Worm (Caenorhabditis elegans): Measurements from ENCODE around the gene nck-1.
A peak's percentile ranks its signal among the peaks of the same experiment; 100 is the strongest.

Gene nck-1

ce11 chrX:4140755-4141417 lies 12.4 kb downstream of the nck-1 start:
- TF ChIP-seq R02D3.7 (tag; optimal IDR thresholded peaks at IDR 0.05) (no peak), gmeb-1 (tag; optimal IDR thresholded peaks at IDR 0.05) (peak; percentile 3), unc-55 (GFP tag; optimal IDR thresholded peaks at IDR 0.05) (no peak), fos-1 (tag; optimal IDR thresholded peaks at IDR 0.05) (peak; percentile 30), ceh-82 (tag; optimal IDR thresholded peaks at IDR 0.05) (no peak), elt-1 (tag; optimal IDR thresholded peaks at IDR 0.05) (no peak), nhr-11 (tag; optimal IDR thresholded peaks at IDR 0.05) (no peak), nhr-23 (tag; optimal IDR thresholded peaks at IDR 0.05) (no peak), mbf-1 (tag; optimal IDR thresholded peaks at IDR 0.05) (no peak), skn-1 (tag; optimal IDR thresholded peaks at IDR 0.05) (no peak), ceh-16 (tag; optimal IDR thresholded peaks at IDR 0.05) (no peak), blmp-1 (tag; optimal IDR thresholded peaks at IDR 0.05; ENCODE audit: insufficient read depth) (no peak), nhr-129 (tag; optimal IDR thresholded peaks at IDR 0.05) (peak; percentile 79), nhr-10 (tag; optimal IDR thresholded peaks at IDR 0.05) (no peak), ztf-4 (tag; optimal IDR thresholded peaks at IDR 0.05) (peak; percentile 59), lsy-2 (tag; optimal IDR thresholded peaks at IDR 0.05) (peak in 1 of 2 experiments; percentile 14), ama-1 (optimal IDR thresholded peaks at IDR 0.05) (peak; percentile 13), crh-2 (tag; optimal IDR thresholded peaks at IDR 0.05) (peak; percentile 58), nhr-6 (tag; optimal IDR thresholded peaks at IDR 0.05) (peak; percentile 39), nhr-77 (tag; optimal IDR thresholded peaks at IDR 0.05) (no peak), nhr-25 (tag; optimal IDR thresholded peaks at IDR 0.05) (peak; percentile 41), sma-3 (GFP tag; optimal IDR thresholded peaks at IDR 0.05) (peak; percentile 46), sma-9 (GFP tag; optimal IDR thresholded peaks at IDR 0.05) (peak; percentile 45), sma-9 (tag; optimal IDR thresholded peaks at IDR 0.05) (no peak), mdl-1 (tag; optimal IDR thresholded peaks at IDR 0.05) (no peak), nhr-21 (tag; optimal IDR thresholded peaks at IDR 0.05) (peak; percentile 61)

- TF ChIP-seq nhr-129 (tag; optimal IDR thresholded peaks at IDR 0.05) (peak; percentile 80), skn-1 (tag; optimal IDR thresholded peaks at IDR 0.05) (no peak), fos-1 (tag; optimal IDR thresholded peaks at IDR 0.05) (peak; percentile 16), unc-39 (tag; optimal IDR thresholded peaks at IDR 0.05) (no peak), C34F6.9 (tag; optimal IDR thresholded peaks at IDR 0.05) (peak; percentile 31), mdl-1 (tag; optimal IDR thresholded peaks at IDR 0.05) (peak in 1 of 2 experiments; percentile 11), ztf-11 (tag; optimal IDR thresholded peaks at IDR 0.05) (no peak), ama-1 (optimal IDR thresholded peaks at IDR 0.05) (peak; percentile 39), F13H6.1 (tag; optimal IDR thresholded peaks at IDR 0.05) (peak; percentile 0), sma-9 (GFP tag; optimal IDR thresholded peaks at IDR 0.05) (peak; percentile 53), sma-9 (tag; optimal IDR thresholded peaks at IDR 0.05) (no peak), crh-2 (tag; optimal IDR thresholded peaks at IDR 0.05) (peak; percentile 29)
Observed at ce11 chrX:4139593-4140565, 13.4 kb downstream of the nck-1 start, which contains the start of gene ZK470.4. TSS of gene ZK470.4 (minus strand) at chrX:4139767.

DNA sequence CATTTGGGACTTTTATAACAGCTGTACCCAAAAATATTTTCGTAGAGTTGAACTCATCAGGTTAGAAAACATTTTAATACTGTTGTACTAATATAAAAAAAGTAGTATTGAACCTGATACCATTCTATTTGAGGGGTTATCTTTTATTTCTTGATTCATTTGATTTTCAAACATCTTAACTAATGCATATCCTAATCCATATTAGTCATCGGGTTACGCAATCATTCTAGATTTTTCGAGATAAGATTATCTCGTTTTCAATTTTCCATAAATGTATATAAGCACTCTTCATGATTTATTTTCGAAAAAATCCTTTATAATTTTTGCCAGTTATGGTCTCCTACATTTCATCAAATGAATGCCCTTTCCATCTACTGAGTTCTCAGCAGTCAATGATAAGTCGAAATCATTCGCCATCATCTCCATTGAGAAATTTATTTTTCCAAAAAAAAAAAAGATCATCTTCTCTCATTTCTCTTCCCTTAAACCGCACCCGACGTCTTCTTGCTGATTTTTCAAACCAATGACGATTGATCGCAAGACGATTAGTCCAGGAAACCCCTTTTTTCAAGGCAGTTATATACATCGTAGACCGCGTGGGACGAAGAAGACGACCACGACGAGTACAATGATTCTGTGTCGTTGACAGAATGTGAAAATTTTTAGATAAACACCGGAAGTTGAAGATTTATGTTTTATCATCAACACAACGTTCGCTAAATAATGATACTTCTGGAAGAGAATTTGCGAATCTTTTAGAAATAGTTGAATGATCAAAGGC lies 14.6 kb downstream of the nck-1 start:
- TF ChIP-seq nhr-21 (tag; optimal IDR thresholded peaks at IDR 0.05) (peak; percentile 59), sma-3 (GFP tag; optimal IDR thresholded peaks at IDR 0.05) (peak; percentile 60), fos-1 (tag; optimal IDR thresholded peaks at IDR 0.05) (no peak), nhr-25 (tag; optimal IDR thresholded peaks at IDR 0.05) (peak; percentile 50), ztf-4 (tag; optimal IDR thresholded peaks at IDR 0.05) (peak; percentile 12), ZK546.5 (tag; optimal IDR thresholded peaks at IDR 0.05) (no peak), R02D3.7 (tag; optimal IDR thresholded peaks at IDR 0.05) (no peak), sma-9 (GFP tag; optimal IDR thresholded peaks at IDR 0.05) (peak; percentile 50), sma-9 (tag; optimal IDR thresholded peaks at IDR 0.05) (no peak), peb-1 (tag; optimal IDR thresholded peaks at IDR 0.05) (no peak), ztf-11 (tag; optimal IDR thresholded peaks at IDR 0.05) (no peak), mdl-1 (tag; optimal IDR thresholded peaks at IDR 0.05) (peak in 1 of 2 experiments; percentile 27), nhr-23 (tag; optimal IDR thresholded peaks at IDR 0.05) (no peak)
